Fruit fly (Drosophila melanogaster) S2 (cell line): ENCODE measurements around the gene CG14647.

Experiments
- CG8478 ChIP-seq: fragments of >200 bp; optimal IDR thresholded peaks from 2 replicates; lab custom pipeline; 2018
- CTCF ChIP-seq, 2 experiments: fragments of >200 bp; optimal IDR thresholded peaks; 2 replicates each; lab custom pipeline; 2018

- no peak for TF ChIP-seq CG8478
- TF ChIP-seq CTCF (optimal IDR thresholded peaks at IDR 0.05; lab: Kevin White, UChicago): peak in 1 of 2 experiments; percentile 24
Observed at dm6 chr3R:4359625-4360024, 40.7 kb upstream of the CG14647 start, which contains the start of gene CG1090.
